Worm (Caenorhabditis elegans) whole organism, L1 larva: ENCODE data around the gene srx-67.

Experiments
- C04F5.9 ChIP-seq: sonication (generic microtip); optimal IDR thresholded peaks from 2 replicates; lab custom pipeline; 2016; ENCODE audit warnings: missing genetic modification characterization, missing compliant biosample characterization
- alr-1 ChIP-seq: fragments of 200-800 bp; sonication (Bioruptor generic); optimal IDR thresholded peaks from 2 replicates; lab custom pipeline; 2018; ENCODE audit warnings: borderline replicate concordance, mild to moderate bottlenecking, missing genetic modification characterization, missing compliant biosample characterization
- aly-2 ChIP-seq: fragments of 150-350 bp; optimal IDR thresholded peaks from 2 replicates; lab custom pipeline; 2014; ENCODE audit warnings: missing biosample characterization, missing genetic modification characterization
- ceh-8 ChIP-seq: fragments of 200-800 bp; sonication (Bioruptor generic); optimal IDR thresholded peaks from 2 replicates; lab custom pipeline; 2018; ENCODE audit warnings: mild to moderate bottlenecking, missing genetic modification characterization, moderate library complexity, missing compliant biosample characterization
- dpl-1 ChIP-seq, 3 experiments: fragments of 150-350 bp in 2 of 3; sonication (generic microtip) in 1 of 3; optimal IDR thresholded peaks; 2 replicates each; lab custom pipeline; 2014 to 2017; ENCODE audit warnings: missing biosample characterization in 3 of 3, missing genetic modification characterization in 3 of 3, missing genetic modification reagents in 3 of 3
- efl-1 ChIP-seq, 4 experiments: fragments of 150-350 bp; optimal IDR thresholded peaks in 3 of 4; peaks in 1 of 4; 1 replicate in 1 of 4; 2 replicates in 3 of 4; lab custom pipeline; 2014; ENCODE audit warnings: missing biosample characterization in 2 of 4, missing genetic modification characterization in 2 of 4, missing genetic modification reagents in 2 of 4
- efl-3 ChIP-seq: fragments of 200-800 bp; sonication (Bioruptor generic); optimal IDR thresholded peaks from 2 replicates; lab custom pipeline; 2018; ENCODE audit warnings: mild to moderate bottlenecking, missing genetic modification characterization, missing compliant biosample characterization
- fkh-4 ChIP-seq: sonication (generic microtip); optimal IDR thresholded peaks from 2 replicates; lab custom pipeline; 2016; ENCODE audit warnings: missing compliant biosample characterization, missing genetic modification characterization, borderline replicate concordance
- fkh-8 ChIP-seq: sonication (generic microtip); optimal IDR thresholded peaks from 2 replicates; lab custom pipeline; 2016; ENCODE audit warnings: mild to moderate bottlenecking, missing genetic modification characterization, missing compliant biosample characterization
- grh-1 ChIP-seq: fragments of 200-800 bp; sonication (Bioruptor generic); IDR thresholded peaks from 2 replicates; pipeline ENCODE4 v1.3.6; 2022; ENCODE audit warnings: missing genetic modification reagents, missing genetic modification characterization, missing compliant biosample characterization
- hlh-17 ChIP-seq: fragments of 200-800 bp; sonication (Bioruptor generic); optimal IDR thresholded peaks from 2 replicates; lab custom pipeline; 2018; ENCODE audit warnings: missing genetic modification characterization, mild to moderate bottlenecking, missing compliant biosample characterization, moderate library complexity, borderline replicate concordance
- isw-1 ChIP-seq: fragments of 200-800 bp; sonication (Bioruptor generic); IDR thresholded peaks from 2 replicates; pipeline ENCODE4 v1.3.6; 2022; ENCODE audit warnings: missing genetic modification characterization, missing compliant biosample characterization
- lin-14 ChIP-seq: fragments of 200-800 bp; sonication (Bioruptor generic); optimal IDR thresholded peaks from 2 replicates; lab custom pipeline; 2018; ENCODE audit warnings: mild to moderate bottlenecking, missing genetic modification characterization, moderate library complexity, missing compliant biosample characterization
- lin-15B ChIP-seq: fragments of 150-350 bp; sonication (generic microtip); optimal IDR thresholded peaks from 3 replicates; lab custom pipeline; 2014; ENCODE audit warnings: missing biosample characterization, missing genetic modification characterization
- lin-39 ChIP-seq: fragments of 150-350 bp; optimal IDR thresholded peaks from 2 replicates; lab custom pipeline; 2014; ENCODE audit warnings: missing biosample characterization, missing genetic modification reagents, missing genetic modification characterization
- nhr-12 ChIP-seq: sonication (generic microtip); optimal IDR thresholded peaks from 2 replicates; lab custom pipeline; 2017; ENCODE audit warnings: missing biosample characterization, missing genetic modification characterization
- nhr-19 ChIP-seq: fragments of 200-800 bp; sonication (Bioruptor generic); conservative IDR thresholded peaks from 2 replicates; pipeline ENCODE4 v1.3.6; 2022; ENCODE audit warnings: missing genetic modification characterization, missing compliant biosample characterization
- nhr-20 ChIP-seq: sonication (generic microtip); optimal IDR thresholded peaks from 2 replicates; lab custom pipeline; 2016; ENCODE audit warnings: mild to moderate bottlenecking, missing genetic modification characterization, missing compliant biosample characterization
- nhr-47 ChIP-seq: sonication (generic microtip); optimal IDR thresholded peaks from 2 replicates; lab custom pipeline; 2016; ENCODE audit warnings: mild to moderate bottlenecking, missing genetic modification characterization, moderate library complexity, missing compliant biosample characterization
- nhr-84 ChIP-seq: sonication (generic microtip); optimal IDR thresholded peaks from 2 replicates; lab custom pipeline; 2017; ENCODE audit warnings: missing biosample characterization, missing genetic modification characterization
- nhr-85 ChIP-seq: sonication (generic microtip); peaks from one replicate; lab custom pipeline; 2016; ENCODE audit warnings: missing genetic modification characterization, inconsistent platforms, missing compliant biosample characterization
- pag-3 ChIP-seq: sonication (generic microtip); optimal IDR thresholded peaks from 2 replicates; lab custom pipeline; 2017; ENCODE audit warnings: missing genetic modification characterization, mild to moderate bottlenecking, missing compliant biosample characterization, antibody characterized with exemption, borderline replicate concordance; ENCODE audit not compliant: insufficient read depth
- rnt-1 ChIP-seq: sonication (generic microtip); optimal IDR thresholded peaks from 2 replicates; lab custom pipeline; 2016; ENCODE audit warnings: mild to moderate bottlenecking, missing genetic modification characterization, moderate library complexity, missing compliant biosample characterization
- snpc-4 ChIP-seq: fragments of 150-350 bp; optimal IDR thresholded peaks from 2 replicates; lab custom pipeline; 2014; ENCODE audit warnings: missing biosample characterization, missing genetic modification characterization
- sox-4 ChIP-seq: sonication (generic microtip); optimal IDR thresholded peaks from 2 replicates; lab custom pipeline; 2016; ENCODE audit warnings: missing genetic modification characterization, missing compliant biosample characterization
- sptf-1 ChIP-seq: fragments of 150-350 bp; optimal IDR thresholded peaks from 2 replicates; lab custom pipeline; 2014; ENCODE audit warnings: missing biosample characterization, missing genetic modification characterization
- tbx-2 ChIP-seq: sonication (generic microtip); optimal IDR thresholded peaks from 2 replicates; lab custom pipeline; 2016; ENCODE audit warnings: missing genetic modification characterization, missing compliant biosample characterization
- tlp-1 ChIP-seq: fragments of 150-350 bp; optimal IDR thresholded peaks from 2 replicates; lab custom pipeline; 2014; ENCODE audit warnings: missing biosample characterization, missing genetic modification characterization
- unc-86 ChIP-seq: sonication (generic microtip); optimal IDR thresholded peaks from 2 replicates; lab custom pipeline; 2016; ENCODE audit warnings: missing genetic modification characterization, missing compliant biosample characterization
- vab-15 ChIP-seq: sonication (generic microtip); optimal IDR thresholded peaks from 2 replicates; lab custom pipeline; 2017; ENCODE audit warnings: missing genotype, mild to moderate bottlenecking, missing genetic modification characterization, missing compliant biosample characterization
- zip-4 ChIP-seq: fragments of 200-800 bp; sonication (Bioruptor generic); optimal IDR thresholded peaks from 2 replicates; lab custom pipeline; 2018; ENCODE audit warnings: mild to moderate bottlenecking, missing genetic modification characterization, moderate library complexity, missing compliant biosample characterization
- ztf-4 ChIP-seq: fragments of 150-350 bp; optimal IDR thresholded peaks from 2 replicates; lab custom pipeline; 2014; ENCODE audit warnings: missing biosample characterization, missing genetic modification characterization

The srx-67 gene

DNA sequence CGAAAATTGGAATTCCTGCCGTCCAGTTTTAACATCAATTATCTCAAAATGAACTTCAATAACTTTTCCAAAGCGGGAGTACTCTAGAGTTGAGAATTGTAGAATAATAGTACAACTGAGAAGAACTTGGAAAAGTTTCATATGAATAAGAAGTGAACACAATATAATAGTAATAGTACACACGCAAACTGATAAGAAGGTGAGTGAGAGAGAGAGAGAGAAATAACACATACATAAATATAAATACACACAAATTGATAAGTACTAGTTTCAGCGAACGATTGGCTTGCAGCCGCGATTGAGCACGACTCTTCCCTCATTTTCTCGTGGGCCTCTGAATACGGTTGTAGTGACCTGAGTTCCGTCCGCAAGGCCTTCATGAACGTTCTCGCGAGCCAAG lies 27.5 kb upstream of the srx-67 start, which contains the start of gene C17E7.13:
C17E7.13 (minus strand) TSS at position 176 of the 400 bp plus-strand sequence.
- TF ChIP-seq aly-2 (tag; lab: Kevin White, UChicago): no peak
- TF ChIP-seq alr-1: no peak
- no peak for TF ChIP-seq fkh-8 (tag; lab: Kevin White, UChicago)
- TF ChIP-seq pag-3 (tag; lab: Kevin White, UChicago): no peak
- no peak for TF ChIP-seq grh-1
- TF ChIP-seq dpl-1 (GFP tag; optimal IDR thresholded peaks at IDR 0.05; lab: Kevin White, UChicago): no peak
- TF ChIP-seq nhr-85: no peak
- TF ChIP-seq nhr-84 (tag; lab: Kevin White, UChicago): no peak

ce11 chrV:3890761-3891160 lies 25.8 kb upstream of the srx-67 start, which contains the start of gene C17E7.9:
Gene C17E7.9, minus strand, starts transcription at chrV:3890861.
- TF ChIP-seq efl-3 (no peak), unc-86 (tag; lab: Kevin White, UChicago) (no peak), nhr-47 (tag; lab: Kevin White, UChicago) (no peak), ztf-4 (tag; lab: Kevin White, UChicago) (no peak), snpc-4 (tag; lab: Kevin White, UChicago) (no peak), isw-1 (no peak)
- TF ChIP-seq, all 84 proteins: peak for 0

- TF ChIP-seq sox-4 (tag; lab: Kevin White, UChicago): no peak
- no peak for TF ChIP-seq rnt-1 (tag; lab: Kevin White, UChicago)
- TF ChIP-seq hlh-17: no peak
- no peak for TF ChIP-seq tlp-1
- no peak for TF ChIP-seq tbx-2 (tag; lab: Kevin White, UChicago)
- no peak for TF ChIP-seq alr-1
- no peak for TF ChIP-seq sptf-1 (tag; lab: Kevin White, UChicago)
- TF ChIP-seq vab-15 (tag; lab: Kevin White, UChicago): no peak
- TF ChIP-seq zip-4: no peak
- TF ChIP-seq C04F5.9: no peak
- TF ChIP-seq lin-14 (GFP tag; lab: Kevin White, UChicago): no peak
- no peak for TF ChIP-seq aly-2 (tag; lab: Kevin White, UChicago)
- no peak for TF ChIP-seq nhr-20 (tag; lab: Kevin White, UChicago)
- no peak for TF ChIP-seq dpl-1 (GFP tag; optimal IDR thresholded peaks at IDR 0.05; lab: Kevin White, UChicago)
- no peak for TF ChIP-seq lin-39 (tag; lab: Kevin White, UChicago)
- TF ChIP-seq nhr-19: no peak
- no peak for TF ChIP-seq lin-15B (tag; lab: Kevin White, UChicago)
- TF ChIP-seq fkh-4: no peak
Measured at ce11 chrV:3891919-3892318, 24.7 kb upstream of the srx-67 start, which contains the start of gene C17E7.12. Gene C17E7.12, minus strand, starts transcription at chrV:3892019.

DNA sequence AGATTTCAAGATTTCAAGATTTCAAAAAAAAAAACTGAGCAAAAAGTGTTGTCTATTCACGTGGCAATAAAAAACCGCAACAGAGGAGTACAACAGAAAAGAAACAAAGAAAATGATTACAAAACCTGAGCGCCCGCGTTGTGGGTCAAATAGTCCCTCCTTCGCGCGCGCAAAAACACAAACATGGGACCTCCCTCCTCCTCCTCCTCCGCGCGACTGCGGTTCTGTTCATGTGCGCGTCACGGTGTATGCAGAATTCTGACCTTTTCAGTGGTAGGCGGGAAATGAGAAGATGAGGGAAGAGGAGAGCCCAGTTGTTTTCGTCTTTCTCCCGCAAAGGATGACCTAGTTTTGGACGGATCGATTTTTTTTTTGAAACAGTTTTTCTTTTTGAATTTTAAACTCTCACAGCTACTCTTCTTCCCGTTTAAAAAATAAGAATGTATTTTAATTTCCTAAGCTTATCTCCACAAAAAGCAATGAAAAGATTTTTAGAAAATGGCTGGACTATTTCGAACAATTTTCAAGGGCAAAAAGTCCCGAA lies 24.1 kb upstream of the srx-67 start, which contains the start of gene C17E7.4:
C17E7.4 (plus strand) TSS at position 494 of the 544 bp plus-strand sequence.
- TF ChIP-seq ceh-8 (GFP tag; lab: Kevin White, UChicago): no peak
- TF ChIP-seq nhr-84 (tag; lab: Kevin White, UChicago): no peak
- no peak for TF ChIP-seq rnt-1 (tag; lab: Kevin White, UChicago)
- TF ChIP-seq, all 84 proteins: peak for 0

DNA sequence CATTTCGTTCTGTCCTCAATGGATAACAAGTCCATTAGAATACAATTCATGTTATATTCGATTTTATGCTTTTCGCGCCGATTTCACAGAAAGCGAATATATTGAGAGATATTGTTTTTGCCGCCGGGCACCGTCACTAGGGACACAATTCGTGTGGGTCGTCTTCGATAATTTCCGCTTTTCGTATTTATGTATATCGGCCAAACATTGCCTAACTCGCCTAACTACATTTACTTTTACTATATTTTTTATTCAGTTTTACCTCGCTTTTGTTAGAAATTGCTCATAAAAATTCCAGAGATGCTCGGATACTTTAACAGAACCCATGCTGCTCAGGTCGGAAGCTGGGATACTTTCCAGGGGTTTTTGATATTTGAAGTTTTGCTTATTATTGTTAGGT lies 21.9 kb upstream of the srx-67 start, which contains the start of gene sre-9:
sre-9 (plus strand) TSS at position 301 of the 400 bp plus-strand sequence.
- no peak for TF ChIP-seq efl-3
- TF ChIP-seq efl-1 (optimal IDR thresholded peaks at IDR 0.05; lab: Kevin White, UChicago): no peak
- no peak for TF ChIP-seq efl-1 (GFP tag; optimal IDR thresholded peaks at IDR 0.05 in 1 of 2; lab: Kevin White, UChicago)
- no peak for TF ChIP-seq aly-2 (tag; lab: Kevin White, UChicago)
- no peak for TF ChIP-seq isw-1
- no peak for TF ChIP-seq nhr-12 (tag; lab: Kevin White, UChicago)
